Fruit fly (Drosophila melanogaster) whole organism, embryonic: Measurements from ENCODE around the gene eIF3l.

Experiments
- Atf3 ChIP-seq: fragments of 200-800 bp; sonication (Bioruptor generic); optimal IDR thresholded peaks from 3 replicates; lab custom pipeline; 2016; ENCODE audit warnings: missing biosample characterization, missing genetic modification characterization
- CG10979 ChIP-seq: fragments of 200-800 bp; sonication (Bioruptor generic); optimal IDR thresholded peaks from 2 replicates; lab custom pipeline; 2018; ENCODE audit warnings: missing biosample characterization, mild to moderate bottlenecking, missing genetic modification characterization, moderate library complexity
- CG11696 ChIP-seq: fragments of 200-800 bp; sonication (Bioruptor generic); IDR thresholded peaks from 2 replicates; pipeline ENCODE4 v1.3.6; 2022; ENCODE audit warnings: missing biosample characterization, missing genetic modification characterization
- CG14441 ChIP-seq: fragments of 200-800 bp; sonication (Bioruptor generic); IDR thresholded peaks from 2 replicates; pipeline ENCODE4 v1.3.6; 2022; ENCODE audit warnings: missing biosample characterization, missing genetic modification characterization
- CG14667 ChIP-seq: fragments of 200-800 bp; sonication (Bioruptor generic); IDR thresholded peaks from 2 replicates; pipeline ENCODE4 v1.3.6; 2022; ENCODE audit warnings: missing biosample characterization, missing genetic modification characterization
- CG15269 ChIP-seq: fragments of 200-800 bp; sonication (Bioruptor generic); optimal IDR thresholded peaks from 2 replicates; lab custom pipeline; 2018; ENCODE audit warnings: missing biosample characterization, mild to moderate bottlenecking, missing genetic modification characterization, moderate library complexity
- CG17359 ChIP-seq: fragments of 200-800 bp; sonication (Bioruptor generic); optimal IDR thresholded peaks from 3 replicates; lab custom pipeline; 2018; ENCODE audit warnings: missing biosample characterization, mild to moderate bottlenecking, missing genetic modification characterization, moderate library complexity
- CG2120 ChIP-seq: fragments of 200-800 bp; sonication (Bioruptor generic); optimal IDR thresholded peaks from 3 replicates; lab custom pipeline; 2016; ENCODE audit warnings: missing biosample characterization, missing genetic modification characterization
- CG2889 ChIP-seq: fragments of 200-800 bp; sonication (Bioruptor generic); IDR thresholded peaks from 3 replicates; pipeline ENCODE4 v1.3.6; 2022; ENCODE audit warnings: missing biosample characterization, missing genetic modification characterization
- CG30020 ChIP-seq: fragments of 200-800 bp; optimal IDR thresholded peaks from 2 replicates; lab custom pipeline; 2019; ENCODE audit warnings: missing biosample characterization, mild to moderate bottlenecking, missing genetic modification characterization, moderate library complexity
- CG33557 ChIP-seq: fragments of 200-800 bp; sonication (Bioruptor generic); optimal IDR thresholded peaks from 2 replicates; lab custom pipeline; 2019; ENCODE audit warnings: missing biosample characterization, mild to moderate bottlenecking, missing genetic modification characterization, moderate library complexity
- CG34422 ChIP-seq: fragments of 200-800 bp; sonication (Bioruptor generic); IDR thresholded peaks from 3 replicates; pipeline ENCODE4 v1.3.6; 2022; ENCODE audit warnings: missing biosample characterization, missing genetic modification characterization
- CG5953 ChIP-seq: fragments of 200-800 bp; sonication (Bioruptor generic); IDR thresholded peaks from 2 replicates; pipeline ENCODE4 v1.3.6; 2022; ENCODE audit warnings: missing biosample characterization, missing genetic modification characterization
- CG6254 ChIP-seq: fragments of 200-800 bp; sonication (Bioruptor generic); optimal IDR thresholded peaks from 3 replicates; lab custom pipeline; 2017; ENCODE audit warnings: mild to moderate bottlenecking, missing biosample characterization, missing genetic modification reagents, missing genetic modification characterization
- CG6654 ChIP-seq: fragments of 200-800 bp; sonication (Bioruptor generic); optimal IDR thresholded peaks from 2 replicates; lab custom pipeline; 2017; ENCODE audit warnings: missing biosample characterization, mild to moderate bottlenecking, missing genetic modification characterization
- CG7271 ChIP-seq: fragments of 200-800 bp; sonication (Bioruptor generic); optimal IDR thresholded peaks from 2 replicates; lab custom pipeline; 2018; ENCODE audit warnings: missing biosample characterization, mild to moderate bottlenecking, missing genetic modification characterization, moderate library complexity
- CG7839 ChIP-seq: fragments of 200-800 bp; sonication (Bioruptor generic); optimal IDR thresholded peaks from 3 replicates; lab custom pipeline; 2018; ENCODE audit warnings: missing biosample characterization, mild to moderate bottlenecking, missing genetic modification characterization, moderate library complexity
- CG9609 ChIP-seq: fragments of 200-800 bp; sonication (Bioruptor generic); optimal IDR thresholded peaks from 3 replicates; lab custom pipeline; 2016; ENCODE audit warnings: missing biosample characterization, missing genetic modification characterization
- CG9797 ChIP-seq: fragments of 200-800 bp; sonication (Bioruptor generic); optimal IDR thresholded peaks from 3 replicates; lab custom pipeline; 2018; ENCODE audit warnings: missing biosample characterization, mild to moderate bottlenecking, missing genetic modification characterization
- CHES-1-like ChIP-seq: fragments of 200-800 bp; sonication (Bioruptor generic); optimal IDR thresholded peaks from 2 replicates; lab custom pipeline; 2016; ENCODE audit warnings: missing biosample characterization, missing genetic modification characterization
- D19A ChIP-seq: fragments of 200-800 bp; optimal IDR thresholded peaks from 3 replicates; lab custom pipeline; 2019; ENCODE audit warnings: missing biosample characterization, mild to moderate bottlenecking, missing genetic modification characterization, moderate library complexity
- Gug ChIP-seq: fragments of 200-800 bp; sonication (Bioruptor generic); IDR thresholded peaks from 4 replicates; pipeline ENCODE4 v1.3.6; 2022; ENCODE audit warnings: missing biosample characterization, missing genetic modification characterization
- HmgZ ChIP-seq: fragments of 200-800 bp; sonication (Bioruptor generic); optimal IDR thresholded peaks from 2 replicates; lab custom pipeline; 2018; ENCODE audit warnings: missing biosample characterization, mild to moderate bottlenecking, missing genetic modification characterization
- Lpt ChIP-seq: fragments of >200 bp; optimal IDR thresholded peaks from 2 replicates; lab custom pipeline; 2018; ENCODE audit warnings: missing biosample characterization, missing genetic modification characterization
- MESR4 ChIP-seq: fragments of 200-800 bp; sonication (Bioruptor generic); optimal IDR thresholded peaks from 2 replicates; lab custom pipeline; 2018; ENCODE audit warnings: missing biosample characterization, mild to moderate bottlenecking, missing genetic modification characterization, moderate library complexity
- Mes4 ChIP-seq: fragments of 200-800 bp; sonication (Bioruptor generic); optimal IDR thresholded peaks from 2 replicates; lab custom pipeline; 2016; ENCODE audit warnings: missing biosample characterization, missing genetic modification characterization
- NC2β ChIP-seq: fragments of 200-800 bp; sonication (Bioruptor generic); optimal IDR thresholded peaks from 2 replicates; lab custom pipeline; 2016; ENCODE audit warnings: missing biosample characterization, missing genetic modification characterization
- Nf-YC ChIP-seq: fragments of 200-800 bp; optimal IDR thresholded peaks from 3 replicates; lab custom pipeline; 2019; ENCODE audit warnings: missing biosample characterization, mild to moderate bottlenecking, missing genetic modification characterization, moderate library complexity
- Opbp ChIP-seq: fragments of 200-800 bp; sonication (Bioruptor generic); IDR thresholded peaks from 3 replicates; pipeline ENCODE4 v1.3.6; 2022; ENCODE audit warnings: missing biosample characterization, missing genetic modification characterization; ENCODE audit not compliant: partially characterized antibody
- Ptx1 ChIP-seq: fragments of 200-800 bp; sonication (Bioruptor generic); IDR thresholded peaks from 2 replicates; pipeline ENCODE4 v1.3.6; 2022; ENCODE audit warnings: missing biosample characterization, missing genetic modification characterization
- Spps ChIP-seq: fragments of 200-800 bp; sonication (Bioruptor generic); optimal IDR thresholded peaks from 2 replicates; lab custom pipeline; 2018; ENCODE audit warnings: missing biosample characterization, mild to moderate bottlenecking, missing genetic modification characterization
- al ChIP-seq: fragments of 200-800 bp; sonication (Bioruptor generic); IDR thresholded peaks from 2 replicates; pipeline ENCODE4 v1.3.6; 2022; ENCODE audit warnings: missing biosample characterization, missing genetic modification characterization
- ase ChIP-seq: fragments of 200-800 bp; sonication (Bioruptor generic); IDR thresholded peaks from 3 replicates; pipeline ENCODE4 v1.3.6; 2022; ENCODE audit warnings: missing biosample characterization, missing genetic modification characterization
- bbx ChIP-seq: fragments of 200-800 bp; sonication (Bioruptor generic); IDR thresholded peaks from 2 replicates; pipeline ENCODE4 v1.3.6; 2022; ENCODE audit warnings: missing biosample characterization, missing genetic modification characterization; ENCODE audit not compliant: partially characterized antibody
- bowl ChIP-seq: fragments of 200-800 bp; sonication (Bioruptor generic); IDR thresholded peaks from 2 replicates; pipeline ENCODE4 v1.3.6; 2022; ENCODE audit warnings: missing biosample characterization, missing genetic modification characterization
- corto ChIP-seq: fragments of 200-800 bp; sonication (Bioruptor generic); optimal IDR thresholded peaks from 2 replicates; lab custom pipeline; 2016; ENCODE audit warnings: missing biosample characterization, mild to moderate bottlenecking, missing genetic modification characterization, moderate library complexity
- crc ChIP-seq: fragments of 200-800 bp; sonication (Bioruptor generic); optimal IDR thresholded peaks from 2 replicates; lab custom pipeline; 2016; ENCODE audit warnings: missing biosample characterization, missing genetic modification characterization
- crol ChIP-seq: fragments of 200-800 bp; sonication (Bioruptor generic); IDR thresholded peaks from 2 replicates; pipeline ENCODE4 v1.3.6; 2022; ENCODE audit warnings: missing biosample characterization, missing genetic modification characterization
- crp ChIP-seq, 2 experiments: fragments of 200-800 bp; sonication (Bioruptor generic); optimal IDR thresholded peaks; 2 replicates in 1 of 2; 3 replicates in 1 of 2; lab custom pipeline; 2017; ENCODE audit warnings: missing biosample characterization in 2 of 2, missing genetic modification characterization in 2 of 2, mild to moderate bottlenecking in 1 of 2, moderate library complexity in 1 of 2
- dmrt11E ChIP-seq: fragments of 200-800 bp; sonication (Bioruptor generic); optimal IDR thresholded peaks from 3 replicates; lab custom pipeline; 2018; ENCODE audit warnings: missing biosample characterization, mild to moderate bottlenecking, missing genetic modification characterization, moderate library complexity
- dmrt99B ChIP-seq: fragments of 200-800 bp; sonication (Bioruptor generic); optimal IDR thresholded peaks from 2 replicates; lab custom pipeline; 2018; ENCODE audit warnings: missing biosample characterization, mild to moderate bottlenecking, missing genetic modification characterization, moderate library complexity
- dysf ChIP-seq: fragments of 200-800 bp; sonication (Bioruptor generic); IDR thresholded peaks from 3 replicates; pipeline ENCODE4 v1.3.6; 2022; ENCODE audit warnings: missing biosample characterization, missing genetic modification characterization
- en ChIP-seq: fragments of 200-800 bp; sonication (Bioruptor generic); optimal IDR thresholded peaks from 2 replicates; lab custom pipeline; 2016; ENCODE audit warnings: missing biosample characterization, missing genetic modification characterization
- gfzf ChIP-seq: fragments of 200-800 bp; sonication (Bioruptor generic); optimal IDR thresholded peaks from 2 replicates; lab custom pipeline; 2016; ENCODE audit warnings: missing biosample characterization, mild to moderate bottlenecking, missing genetic modification characterization, moderate library complexity
- grau ChIP-seq: fragments of 200-800 bp; optimal IDR thresholded peaks from 3 replicates; lab custom pipeline; 2019; ENCODE audit warnings: missing biosample characterization, mild to moderate bottlenecking, missing genetic modification characterization, moderate library complexity
- hb ChIP-seq: fragments of 200-800 bp; sonication (Bioruptor generic); IDR thresholded peaks from 3 replicates; pipeline ENCODE4 v1.3.6; 2022; ENCODE audit warnings: missing biosample characterization, missing genetic modification characterization; ENCODE audit not compliant: partially characterized antibody
- pnt ChIP-seq: fragments of 200-800 bp; sonication (Bioruptor generic); optimal IDR thresholded peaks from 3 replicates; lab custom pipeline; 2016; ENCODE audit warnings: missing biosample characterization, missing genetic modification characterization
- ranshi ChIP-seq: fragments of 200-800 bp; sonication (Bioruptor generic); IDR thresholded peaks from 2 replicates; pipeline ENCODE4 v1.3.6; 2022; ENCODE audit warnings: missing biosample characterization, missing genetic modification characterization
- ro ChIP-seq: fragments of 200-800 bp; sonication (Bioruptor generic); IDR thresholded peaks from 2 replicates; pipeline ENCODE4 v1.3.6; 2022; ENCODE audit warnings: missing biosample characterization, missing genetic modification characterization

eIF3l gene

dm6 chr3L:12138113-12138899, 7.6 kb downstream of the eIF3l start, which contains the start of the genes ND-SGDH and RhoGAP68F (continued):
- TF ChIP-seq CG11696 (GFP tag; lab: Robert Waterston, UW) (no peak), CG7271 (tag; lab: Kevin White, UChicago) (no peak), Gug (GFP tag; lab: Robert Waterston, UW) (peak; percentile 72; the same call in 2 of the 4 replicates), Nf-YC (tag; lab: Kevin White, UChicago) (peak; percentile 71), CG2120 (peak; percentile 86), CG14667 (GFP tag; lab: Robert Waterston, UW) (peak; percentile 36; the same call in 1 of the 2 replicates), CG34422 (GFP tag; lab: Robert Waterston, UW) (peak; percentile 65; the same call in 1 of the 3 replicates), dmrt11E (tag; lab: Kevin White, UChicago) (peak; percentile 70), CG9797 (peak; percentile 76), CG6654 (GFP tag; lab: Kevin White, UChicago) (peak; percentile 36), CG33557 (peak; percentile 62), CG10979 (tag; lab: Kevin White, UChicago) (peak; percentile 56), Atf3 (GFP tag; lab: Kevin White, UChicago) (peak; percentile 7), CG5953 (GFP tag; lab: Robert Waterston, UW) (no peak), NC2β (GFP tag; lab: Kevin White, UChicago) (peak; percentile 48), ro (GFP tag; lab: Robert Waterston, UW) (no peak), CG6254 (GFP tag; lab: Kevin White, UChicago) (no peak), CG30020 (tag; lab: Kevin White, UChicago) (peak; percentile 77), D19A (peak; percentile 42), Ptx1 (GFP tag; lab: Robert Waterston, UW) (peak; percentile 80), crol (GFP tag; lab: Robert Waterston, UW) (no peak), CG17359 (tag; lab: Kevin White, UChicago) (peak; percentile 68), Spps (peak; percentile 2), corto (GFP tag; lab: Kevin White, UChicago) (peak; percentile 71), ranshi (GFP tag; lab: Robert Waterston, UW) (peak; percentile 56; the same call in 1 of the 2 replicates), grau (tag; lab: Kevin White, UChicago) (peak; percentile 77), bbx (peak; percentile 89), gfzf (GFP tag; lab: Kevin White, UChicago) (peak; percentile 58), pnt (GFP tag; lab: Kevin White, UChicago) (peak; percentile 51), CG9609 (GFP tag; lab: Kevin White, UChicago) (peak; percentile 57), Lpt (no peak), Mes4 (peak; percentile 37), dmrt99B (tag; lab: Kevin White, UChicago) (peak; percentile 67), Opbp (GFP tag; lab: Robert Waterston, UW) (peak; percentile 85), CG7839 (tag; lab: Kevin White, UChicago) (peak; percentile 77), CG15269 (peak; percentile 74), CHES-1-like (GFP tag; lab: Kevin White, UChicago) (peak; percentile 52), CG2889 (GFP tag; lab: Robert Waterston, UW) (no peak), bowl (GFP tag; lab: Robert Waterston, UW) (no peak), dysf (GFP tag; lab: Robert Waterston, UW) (peak; percentile 80), CG14441 (GFP tag; lab: Robert Waterston, UW) (peak; percentile 74), MESR4 (GFP tag; lab: Kevin White, UChicago) (peak; percentile 78), crp (GFP tag; optimal IDR thresholded peaks at IDR 0.05; lab: Kevin White, UChicago) (peak in 1 of 2 experiments; percentile 40), crc (GFP tag; lab: Kevin White, UChicago) (no peak), en (GFP tag; lab: Kevin White, UChicago) (peak; percentile 3), hb (GFP tag; lab: Robert Waterston, UW) (peak; percentile 95), ase (0 out of 3 replicates have a peak, but pooled peaks have one; percentile 37), al (peak; percentile 72), HmgZ (tag; lab: Kevin White, UChicago) (peak; percentile 72)
